Worm (Caenorhabditis elegans) whole organism, early embryonic: Measurements from ENCODE around the gene cpf-1.

Source experiments
- B0310.2 ChIP-seq: sonication (generic microtip); optimal IDR thresholded peaks from 2 replicates; lab custom pipeline; 2016; ENCODE audit warnings: mild to moderate bottlenecking, missing genetic modification characterization, missing compliant biosample characterization
- ama-1 ChIP-seq: fragments of 150-350 bp; optimal IDR thresholded peaks from 2 replicates; lab custom pipeline; 2014
- hmg-4 ChIP-seq: fragments of 200-800 bp; sonication (Bioruptor generic); optimal IDR thresholded peaks from 2 replicates; lab custom pipeline; 2018; ENCODE audit warnings: mild to moderate bottlenecking, missing genetic modification characterization, missing compliant biosample characterization
- scrt-1 ChIP-seq: fragments of 200-800 bp; sonication (Bioruptor generic); IDR thresholded peaks from 2 replicates; pipeline ENCODE4 v1.3.6; 2022; ENCODE audit warnings: missing genetic modification characterization, missing compliant biosample characterization
- sea-1 ChIP-seq: fragments of 200-800 bp; sonication (Bioruptor generic); conservative IDR thresholded peaks from 2 replicates; pipeline ENCODE4 v1.3.6; 2022; ENCODE audit warnings: missing genetic modification characterization, missing compliant biosample characterization
- tbx-11 ChIP-seq: fragments of 200-800 bp; sonication (Bioruptor generic); IDR thresholded peaks from 2 replicates; pipeline ENCODE4 v1.3.6; 2022; ENCODE audit warnings: missing genetic modification characterization, missing compliant biosample characterization

- TF ChIP-seq tbx-11 (GFP tag; lab: Robert Waterston, UW) (no peak), B0310.2 (no peak), ama-1 (lab: Kevin White, UChicago) (no peak), scrt-1 (GFP tag; lab: Robert Waterston, UW) (no peak), hmg-4 (no peak), sea-1 (no peak)
Measured at ce11 chrII:8641131-8641530, 38.9 kb upstream of the cpf-1 start, which contains the start of gene D2085.7.
